Fruit fly (Drosophila melanogaster): ENCODE measurements around the gene CG13073.

Gene CG13073

dm6 chr3L:16178433-16178832, 38.7 kb downstream of the CG13073 start:
- TF ChIP-seq CTCF (optimal IDR thresholded peaks at IDR 0.05) (no peak), CG8478 (optimal IDR thresholded peaks at IDR 0.05) (no peak)

dm6 chr3L:16177751-16178150, 39.4 kb downstream of the CG13073 start:
- TF ChIP-seq CG8478 (optimal IDR thresholded peaks at IDR 0.05) (no peak), CTCF (optimal IDR thresholded peaks at IDR 0.05) (no peak)

- TF ChIP-seq CG8478 (optimal IDR thresholded peaks at IDR 0.05) (no peak), CTCF (optimal IDR thresholded peaks at IDR 0.05) (no peak)
These were observed 39.8 kb downstream of the CG13073 start for dm6 chr3L:16177309-16177708.

dm6 chr3L:16176492-16176891, 40.6 kb downstream of the CG13073 start:
- TF ChIP-seq CTCF (optimal IDR thresholded peaks at IDR 0.05) (no peak), CG8478 (optimal IDR thresholded peaks at IDR 0.05) (no peak)

- TF ChIP-seq CTCF (optimal IDR thresholded peaks at IDR 0.05) (no peak), CG8478 (optimal IDR thresholded peaks at IDR 0.05) (no peak)
These were observed 41.4 kb downstream of the CG13073 start for dm6 chr3L:16175628-16176263.

dm6 chr3L:16174778-16175177, 42.3 kb downstream of the CG13073 start:
- TF ChIP-seq CG8478 (optimal IDR thresholded peaks at IDR 0.05) (no peak), CTCF (optimal IDR thresholded peaks at IDR 0.05) (no peak)

- TF ChIP-seq CTCF (optimal IDR thresholded peaks at IDR 0.05) (no peak), CG8478 (optimal IDR thresholded peaks at IDR 0.05) (no peak)
These were observed 43.1 kb downstream of the CG13073 start for dm6 chr3L:16173818-16174601.

- TF ChIP-seq CG8478 (optimal IDR thresholded peaks at IDR 0.05) (no peak), CTCF (optimal IDR thresholded peaks at IDR 0.05) (no peak)
These were observed 44.3 kb downstream of the CG13073 start for dm6 chr3L:16172809-16173276.

- TF ChIP-seq CG8478 (optimal IDR thresholded peaks at IDR 0.05) (no peak), CTCF (optimal IDR thresholded peaks at IDR 0.05) (no peak)
These were observed 44.7 kb downstream of the CG13073 start for dm6 chr3L:16172381-16172780.

dm6 chr3L:16171280-16171679, 45.8 kb downstream of the CG13073 start, which contains the start of gene CG33795:
TSS of gene CG33795 (minus strand) at chr3L:16171380.
- TF ChIP-seq CG8478 (optimal IDR thresholded peaks at IDR 0.05) (no peak), CTCF (optimal IDR thresholded peaks at IDR 0.05) (no peak)

- TF ChIP-seq CTCF (optimal IDR thresholded peaks at IDR 0.05) (no peak), CG8478 (optimal IDR thresholded peaks at IDR 0.05) (no peak)
These were observed 47.1 kb downstream of the CG13073 start, which contains the start of gene CG33796 for dm6 chr3L:16170006-16170405. TSS of gene CG33796 (minus strand) at chr3L:16170106.

dm6 chr3L:16168503-16169189, 48.5 kb downstream of the CG13073 start:
- no peak for TF ChIP-seq CTCF (optimal IDR thresholded peaks at IDR 0.05)

dm6 chr3L:16167723-16168386, 49.2 kb downstream of the CG13073 start:
- no peak for TF ChIP-seq CTCF (optimal IDR thresholded peaks at IDR 0.05)
- no peak for TF ChIP-seq CG8478 (optimal IDR thresholded peaks at IDR 0.05)

- TF ChIP-seq CTCF (optimal IDR thresholded peaks at IDR 0.05) = no peak
- TF ChIP-seq CG8478 (optimal IDR thresholded peaks at IDR 0.05) = no peak
These were observed 50.1 kb downstream of the CG13073 start for dm6 chr3L:16166998-16167344.

Measured in S2 (cell line).